Fruit fly (Drosophila melanogaster) whole organism, prepupa: ENCODE data around the gene Dip-B.

Experiments used
- CG10631 ChIP-seq: fragments of 200-800 bp; sonication (Bioruptor generic); optimal IDR thresholded peaks from 2 replicates; lab custom pipeline; 2016; ENCODE audit warnings: missing biosample characterization, missing genetic modification characterization
- CG10669 ChIP-seq: fragments of 200-800 bp; sonication (Bioruptor generic); optimal IDR thresholded peaks from 3 replicates; lab custom pipeline; 2018; ENCODE audit warnings: missing biosample characterization, mild to moderate bottlenecking, missing genetic modification characterization, moderate library complexity
- CG11762 ChIP-seq: fragments of 200-800 bp; sonication (Bioruptor generic); optimal IDR thresholded peaks from 3 replicates; lab custom pipeline; 2016; ENCODE audit warnings: missing biosample characterization, missing genetic modification characterization; ENCODE audit not compliant: insufficient read depth
- CG11902 ChIP-seq: fragments of 200-800 bp; sonication (Bioruptor generic); optimal IDR thresholded peaks from 3 replicates; lab custom pipeline; 2016; ENCODE audit warnings: missing biosample characterization, missing genetic modification characterization
- CG15336 ChIP-seq: fragments of 200-800 bp; sonication (Bioruptor generic); IDR thresholded peaks from 2 replicates; pipeline ENCODE4 v1.3.6; 2022; ENCODE audit warnings: missing biosample characterization, missing genetic modification characterization
- CG3032 ChIP-seq: fragments of 200-800 bp; optimal IDR thresholded peaks from 2 replicates; lab custom pipeline; 2019; ENCODE audit warnings: missing biosample characterization, mild to moderate bottlenecking, missing genetic modification characterization, moderate library complexity
- CG34406 ChIP-seq: fragments of 200-800 bp; sonication (Bioruptor generic); optimal IDR thresholded peaks from 3 replicates; lab custom pipeline; 2016; ENCODE audit warnings: missing biosample characterization, missing genetic modification characterization
- CG3919 ChIP-seq: fragments of 200-800 bp; sonication (Bioruptor generic); optimal IDR thresholded peaks from 3 replicates; lab custom pipeline; 2016; ENCODE audit warnings: missing biosample characterization, missing genetic modification characterization
- CG6163 ChIP-seq: fragments of 200-800 bp; sonication (Bioruptor generic); IDR thresholded peaks from 3 replicates; pipeline ENCODE4 v1.3.6; 2022; ENCODE audit warnings: missing biosample characterization, missing genetic modification characterization
- CG7368 ChIP-seq: fragments of 200-800 bp; sonication (Bioruptor generic); optimal IDR thresholded peaks from 3 replicates; lab custom pipeline; 2016; ENCODE audit warnings: missing biosample characterization, missing genetic modification characterization
- CG8119 ChIP-seq: fragments of 200-800 bp; sonication (Bioruptor generic); IDR thresholded peaks from 3 replicates; pipeline ENCODE4 v1.3.6; 2022; ENCODE audit warnings: missing biosample characterization, missing genetic modification characterization
- CG8319 ChIP-seq: fragments of 200-800 bp; sonication (Bioruptor generic); optimal IDR thresholded peaks from 3 replicates; lab custom pipeline; 2016; ENCODE audit warnings: missing biosample characterization, missing genetic modification characterization
- CG9139 ChIP-seq: fragments of 200-800 bp; sonication (Bioruptor generic); optimal IDR thresholded peaks from 3 replicates; lab custom pipeline; 2017; ENCODE audit warnings: missing biosample characterization, mild to moderate bottlenecking, missing genetic modification characterization
- Eip75B ChIP-seq: fragments of 200-800 bp; sonication (Bioruptor generic); optimal IDR thresholded peaks from 3 replicates; lab custom pipeline; 2016; ENCODE audit warnings: missing biosample characterization, missing genetic modification characterization
- Eip78C ChIP-seq: fragments of 200-800 bp; sonication (Bioruptor generic); peaks from one replicate; lab custom pipeline; 2016; ENCODE audit warnings: missing biosample characterization, missing genetic modification characterization
- Ets21C ChIP-seq: fragments of 200-800 bp; sonication (Bioruptor generic); optimal IDR thresholded peaks from 3 replicates; lab custom pipeline; 2016; ENCODE audit warnings: missing biosample characterization, missing genetic modification characterization
- Hr4 ChIP-seq: fragments of 200-800 bp; sonication (Bioruptor generic); optimal IDR thresholded peaks from 3 replicates; lab custom pipeline; 2016; ENCODE audit warnings: missing biosample characterization, missing genetic modification characterization
- Lpt ChIP-seq: fragments of 200-800 bp; sonication (Bioruptor generic); optimal IDR thresholded peaks from 3 replicates; lab custom pipeline; 2016; ENCODE audit warnings: missing biosample characterization, missing genetic modification characterization
- Sox14 ChIP-seq: fragments of 200-800 bp; sonication (Bioruptor generic); optimal IDR thresholded peaks from 3 replicates; lab custom pipeline; 2016; ENCODE audit warnings: missing biosample characterization, missing genetic modification characterization
- achi ChIP-seq: fragments of 200-800 bp; sonication (Bioruptor generic); optimal IDR thresholded peaks from 3 replicates; lab custom pipeline; 2016; ENCODE audit warnings: missing biosample characterization, missing genetic modification characterization
- dsx ChIP-seq: fragments of 200-800 bp; optimal IDR thresholded peaks from 3 replicates; lab custom pipeline; 2019; ENCODE audit warnings: missing biosample characterization, mild to moderate bottlenecking, missing genetic modification characterization, moderate library complexity; ENCODE audit not compliant: poor library complexity, severe bottlenecking
- eg ChIP-seq: fragments of 200-800 bp; sonication (Bioruptor generic); IDR thresholded peaks from 3 replicates; pipeline ENCODE4 v1.3.6; 2022; ENCODE audit warnings: missing biosample characterization, missing genetic modification characterization
- fd59A ChIP-seq: fragments of 200-800 bp; sonication (Bioruptor generic); optimal IDR thresholded peaks from 2 replicates; lab custom pipeline; 2017; ENCODE audit warnings: missing biosample characterization, mild to moderate bottlenecking, missing genetic modification characterization, missing genetic modification reagents
- fkh ChIP-seq: fragments of 200-800 bp; sonication (Bioruptor generic); optimal IDR thresholded peaks from 3 replicates; lab custom pipeline; 2017; ENCODE audit warnings: missing biosample characterization, mild to moderate bottlenecking, missing genetic modification characterization, moderate library complexity
- pdm3 ChIP-seq: fragments of 200-800 bp; sonication (Bioruptor generic); optimal IDR thresholded peaks from 3 replicates; lab custom pipeline; 2016; ENCODE audit warnings: missing biosample characterization, missing genetic modification characterization
- salr ChIP-seq, 2 experiments: fragments of 200-800 bp; sonication (Bioruptor generic); optimal IDR thresholded peaks; 3 replicates each; lab custom pipeline; 2016 to 2018; ENCODE audit warnings: missing biosample characterization in 2 of 2, missing genetic modification characterization in 2 of 2, mild to moderate bottlenecking in 1 of 2
- ss ChIP-seq, 2 experiments: fragments of 200-800 bp; sonication (Bioruptor generic); optimal IDR thresholded peaks; 2 replicates in 1 of 2; 3 replicates in 1 of 2; lab custom pipeline; 2017 to 2018; ENCODE audit warnings: mild to moderate bottlenecking in 2 of 2, missing biosample characterization in 2 of 2, missing genetic modification characterization in 2 of 2, moderate library complexity in 1 of 2
- svp ChIP-seq: fragments of 200-800 bp; sonication (Bioruptor generic); peaks from one replicate; lab custom pipeline; 2016; ENCODE audit warnings: missing biosample characterization, missing genetic modification characterization

The Dip-B gene

DNA sequence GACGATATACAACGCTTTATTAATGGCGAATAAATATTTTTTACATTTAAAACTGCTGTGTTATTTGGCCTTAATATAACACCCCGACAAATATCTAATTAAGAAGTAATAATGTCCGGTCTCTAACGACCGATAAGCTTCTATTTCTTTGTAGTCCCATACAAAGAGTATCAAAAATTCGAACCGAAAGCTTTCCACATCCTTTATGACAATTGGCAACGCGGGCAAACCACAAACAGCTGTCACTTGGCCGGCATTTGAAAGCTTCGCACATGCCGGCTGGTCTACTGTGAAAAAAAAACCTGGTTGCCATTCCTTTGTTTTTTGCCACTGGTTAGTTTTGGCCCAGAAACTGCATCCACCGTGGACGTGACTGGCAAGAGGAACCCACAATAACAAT lies at the start of gene Dip-B:
TSS of gene Dip-B (plus strand) at position 254 of the 400 bp plus-strand sequence.
- TF ChIP-seq eg (GFP tag; lab: Robert Waterston, UW) = peak; percentile 16; the same call in 1 of the 3 replicates
- no peak for TF ChIP-seq pdm3
- TF ChIP-seq CG9139 (GFP tag; lab: Kevin White, UChicago) = peak; percentile 21

DNA sequence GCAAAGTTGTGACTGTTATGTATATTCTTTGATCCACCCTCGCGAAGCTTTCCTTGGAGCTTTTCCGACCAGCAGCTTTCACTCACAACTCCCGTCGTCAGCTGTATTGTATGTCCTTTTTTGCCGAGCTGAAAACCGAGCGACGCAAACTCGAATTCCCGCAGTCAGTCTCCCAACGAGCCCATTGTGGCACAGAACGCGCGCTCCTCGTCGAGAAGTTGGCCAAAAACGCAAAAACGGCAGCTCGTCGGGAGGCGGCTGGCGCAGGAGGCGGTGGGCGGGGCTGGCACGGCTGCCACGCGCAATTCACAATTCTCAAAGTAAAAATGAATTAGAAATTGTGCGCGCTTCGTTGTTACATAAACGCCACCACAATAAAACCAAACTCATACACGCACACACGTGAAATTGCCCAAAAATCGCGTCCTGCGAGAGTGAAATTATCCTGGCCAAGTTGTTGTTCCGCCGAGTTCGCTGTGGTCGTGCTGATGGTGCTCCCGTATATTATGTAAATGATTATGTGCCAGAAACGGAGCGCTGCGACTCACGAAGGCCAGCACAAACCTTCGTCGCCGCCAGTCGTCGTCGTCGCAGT lies 46.7 kb upstream of the Dip-B start:
- no peak for TF ChIP-seq CG10669 (GFP tag; lab: Kevin White, UChicago)
- TF ChIP-seq CG10631 = no peak
- TF ChIP-seq CG8319 (GFP tag; lab: Kevin White, UChicago) = no peak
- peak; percentile 35 for TF ChIP-seq svp (GFP tag; lab: Kevin White, UChicago)
- TF ChIP-seq CG8119 (GFP tag; lab: Robert Waterston, UW) = no peak
- TF ChIP-seq, all 60 proteins: peak for 1

DNA sequence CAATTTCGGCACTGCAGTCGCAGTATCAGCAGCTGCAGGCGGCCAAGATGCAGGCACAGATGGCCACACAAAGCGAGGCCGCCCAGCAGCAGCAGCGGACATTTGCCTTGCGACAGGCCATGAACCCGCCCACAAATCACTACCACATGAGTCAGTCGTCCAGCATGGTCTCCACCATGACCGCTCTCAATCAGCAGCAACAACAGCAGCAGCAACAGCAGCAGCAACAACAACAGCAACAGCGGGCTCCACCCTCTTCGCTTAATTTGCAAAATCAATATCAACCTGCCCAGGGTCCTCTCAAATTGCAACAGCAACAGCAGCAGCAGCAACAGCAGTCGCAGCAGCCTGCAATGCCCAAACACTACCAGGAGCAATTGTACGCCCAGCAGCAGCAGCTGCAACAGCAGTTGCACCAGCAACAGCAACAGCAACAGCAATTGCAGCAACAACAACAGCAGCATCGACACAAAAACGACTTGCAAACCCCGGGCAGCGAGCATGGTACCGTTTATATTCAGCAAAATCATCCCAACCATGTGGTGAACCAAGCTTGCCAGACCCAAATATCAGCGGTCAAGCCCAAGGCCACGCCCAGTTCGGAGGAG lies 35.9 kb upstream of the Dip-B start:
- TF ChIP-seq Sox14 (GFP tag; lab: Kevin White, UChicago) (no peak), CG11902 (no peak), fkh (no peak), Hr4 (GFP tag; lab: Kevin White, UChicago) (no peak), Eip75B (GFP tag; lab: Kevin White, UChicago) (no peak), CG7368 (GFP tag; lab: Kevin White, UChicago) (no peak), CG3919 (GFP tag; lab: Kevin White, UChicago) (no peak), CG10631 (no peak), Ets21C (GFP tag; lab: Kevin White, UChicago) (no peak), CG3032 (no peak), Lpt (GFP tag; lab: Kevin White, UChicago) (no peak), salr (GFP tag; optimal IDR thresholded peaks at IDR 0.05; lab: Kevin White, UChicago) (no peak), CG34406 (GFP tag; lab: Kevin White, UChicago) (no peak)

DNA sequence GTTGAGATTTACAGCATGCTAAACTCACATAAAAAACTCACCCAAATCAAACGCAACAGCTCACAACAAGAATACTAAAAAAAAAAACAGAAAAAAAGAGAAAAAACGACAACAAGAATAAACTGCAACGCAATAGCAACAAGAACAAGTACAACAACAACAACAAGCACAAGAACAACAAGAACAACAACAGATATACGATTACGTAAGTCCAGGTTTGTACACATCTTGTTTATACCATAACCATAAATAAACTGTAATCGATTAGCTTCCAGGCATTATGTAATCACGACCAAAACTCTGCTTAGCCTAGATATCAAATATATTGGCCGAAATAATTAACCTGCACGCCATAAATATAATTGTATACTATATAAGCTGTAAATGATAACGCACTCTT lies 20.5 kb upstream of the Dip-B start:
- TF ChIP-seq eg (GFP tag; lab: Robert Waterston, UW) (0 out of 3 replicates have a peak, but pooled peaks have one; percentile 14), CG8319 (GFP tag; lab: Kevin White, UChicago) (no peak), CG8119 (GFP tag; lab: Robert Waterston, UW) (no peak), fd59A (GFP tag; lab: Kevin White, UChicago) (no peak)

DNA sequence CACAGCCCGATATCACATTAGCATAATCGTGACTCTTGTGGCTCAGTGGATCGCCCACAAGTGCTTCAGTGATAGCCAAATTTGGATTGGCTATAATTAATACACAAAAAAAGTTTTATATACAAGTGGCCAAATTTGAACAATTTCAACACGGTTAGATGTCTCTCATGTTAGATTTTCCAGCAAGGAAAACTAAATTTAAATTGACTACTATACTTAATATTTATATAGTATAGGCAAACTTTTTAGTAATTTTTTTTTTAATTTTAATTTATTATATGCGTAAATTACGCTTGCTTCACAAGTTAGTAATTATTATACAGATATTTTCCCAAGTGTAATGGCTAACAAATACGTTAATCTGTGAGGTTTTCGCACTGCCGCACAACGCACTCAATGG lies 17.1 kb upstream of the Dip-B start:
- TF ChIP-seq Eip78C (GFP tag; lab: Kevin White, UChicago) = peak; percentile 82
- peak; percentile 4 for TF ChIP-seq achi (GFP tag; lab: Kevin White, UChicago)
- no peak for TF ChIP-seq Sox14 (GFP tag; lab: Kevin White, UChicago)
- peak; percentile 17 for TF ChIP-seq CG34406 (GFP tag; lab: Kevin White, UChicago)
- TF ChIP-seq CG11762 (GFP tag; lab: Kevin White, UChicago) = no peak
- TF ChIP-seq CG15336 = 0 out of 2 replicates have a peak, but pooled peaks have one; percentile 15

DNA sequence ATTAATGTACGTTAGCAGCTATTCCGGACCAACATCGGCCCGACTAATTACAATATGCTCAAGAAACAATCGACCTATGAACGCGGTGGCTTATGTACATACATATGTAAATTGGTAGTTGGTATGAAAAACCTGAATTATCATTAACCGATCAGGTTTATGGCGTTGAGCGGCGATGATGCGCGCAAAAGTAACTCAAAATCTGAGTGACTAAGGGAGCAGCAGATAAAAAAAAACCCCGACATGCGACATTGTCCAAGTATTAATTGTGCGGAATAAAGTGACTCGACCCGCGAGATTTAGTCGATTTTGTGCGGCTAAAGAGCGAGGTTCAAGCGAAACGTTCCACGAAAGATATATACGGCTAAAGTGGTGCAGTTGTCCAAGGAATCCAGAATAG lies 16.6 kb upstream of the Dip-B start, which contains the start of gene CG9312:
TSS of gene CG9312 (plus strand) at position 301 of the 400 bp plus-strand sequence.
- TF ChIP-seq svp (GFP tag; lab: Kevin White, UChicago) = no peak
- TF ChIP-seq achi (GFP tag; lab: Kevin White, UChicago) = no peak
- TF ChIP-seq CG6163 = no peak
- peak; percentile 37 for TF ChIP-seq dsx
- peak in 1 of 2 experiments; percentile 5 for TF ChIP-seq ss (GFP tag; optimal IDR thresholded peaks at IDR 0.05; lab: Kevin White, UChicago)
